Worm (Caenorhabditis elegans) whole organism, midembryonic: ENCODE data around the gene B0554.4.

Source experiments
- T22C8.4 ChIP-seq: fragments of 200-800 bp; sonication (Bioruptor generic); IDR thresholded peaks from 2 replicates; pipeline ENCODE4 v1.3.6; 2022; ENCODE audit warnings: missing genetic modification characterization, missing compliant biosample characterization
- cog-1 ChIP-seq: sonication (generic microtip); optimal IDR thresholded peaks from 2 replicates; lab custom pipeline; 2016; ENCODE audit warnings: missing genetic modification characterization, missing compliant biosample characterization
- flt-1 ChIP-seq: fragments of 200-800 bp; sonication (Bioruptor generic); IDR thresholded peaks from 2 replicates; pipeline ENCODE4 v1.3.6; 2022; ENCODE audit warnings: missing genetic modification characterization, missing compliant biosample characterization
- klf-2 ChIP-seq: fragments of 200-800 bp; sonication (Bioruptor generic); conservative IDR thresholded peaks from 2 replicates; pipeline ENCODE4 v1.3.6; 2022; ENCODE audit warnings: missing genetic modification reagents, missing genetic modification characterization, missing compliant biosample characterization
- med-1 ChIP-seq: sonication (generic microtip); optimal IDR thresholded peaks from 2 replicates; lab custom pipeline; 2017; ENCODE audit warnings: missing genetic modification characterization, mild to moderate bottlenecking, missing compliant biosample characterization, antibody characterized with exemption, missing genetic modification reagents; ENCODE audit not compliant: insufficient read depth
- ref-1 ChIP-seq: fragments of 200-800 bp; sonication (Bioruptor generic); conservative IDR thresholded peaks from 2 replicates; pipeline ENCODE4 v1.3.6; 2022; ENCODE audit warnings: missing genetic modification reagents, missing genetic modification characterization, missing compliant biosample characterization
- tab-1 ChIP-seq: fragments of 200-800 bp; sonication (Bioruptor generic); IDR thresholded peaks from 2 replicates; pipeline ENCODE4 v1.3.6; 2022; ENCODE audit warnings: missing genetic modification characterization, missing compliant biosample characterization
- ztf-29 ChIP-seq: fragments of 200-800 bp; sonication (Bioruptor generic); IDR thresholded peaks from 2 replicates; pipeline ENCODE4 v1.3.6; 2022; ENCODE audit warnings: missing genetic modification reagents, missing genetic modification characterization, missing compliant biosample characterization

- TF ChIP-seq T22C8.4 (no peak), med-1 (no peak), cog-1 (no peak), flt-1 (GFP tag; lab: Robert Waterston, UW) (no peak), ztf-29 (GFP tag; lab: Robert Waterston, UW) (no peak), klf-2 (GFP tag; lab: Robert Waterston, UW) (no peak), tab-1 (GFP tag; lab: Robert Waterston, UW) (no peak), ref-1 (no peak)
Measured at ce11 chrV:396309-396708, 32.6 kb upstream of the B0554.4 start, which contains the start of gene nhr-253.
